Worm (Caenorhabditis elegans): Measurements from ENCODE around the gene F41F3.8.
A peak's percentile ranks its signal among the peaks of the same experiment; 100 is the strongest.

F41F3.8 gene

DNA sequence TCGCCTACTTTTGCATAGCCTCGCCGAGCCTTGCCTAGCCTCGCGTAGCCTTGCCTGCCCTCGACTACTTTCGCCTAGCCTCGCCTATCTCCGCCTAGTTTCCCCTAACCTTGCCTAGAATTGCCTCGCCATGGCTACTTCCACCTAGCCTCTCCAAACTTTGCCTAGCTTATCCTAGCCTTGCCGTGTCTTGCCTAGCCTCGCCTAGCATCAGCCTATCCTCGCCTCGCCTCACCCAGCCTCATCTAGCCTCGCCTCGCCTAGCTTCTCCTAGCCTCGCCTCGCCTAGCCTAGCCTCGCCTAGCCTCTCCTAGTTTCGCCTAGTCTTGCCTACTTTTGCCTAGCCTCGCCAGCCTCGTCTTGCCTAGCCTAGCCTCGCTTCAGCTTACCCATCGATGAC, 18.4 kb downstream of the F41F3.8 start:
- no peak for TF ChIP-seq hmg-1.1 (GFP tag; IDR thresholded peaks at IDR 0.05)
- TF ChIP-seq lsy-2 (tag; optimal IDR thresholded peaks at IDR 0.05), result no peak
- no peak for TF ChIP-seq hlh-11 (tag; optimal IDR thresholded peaks at IDR 0.05)
- TF ChIP-seq sdz-12 (GFP tag; optimal IDR thresholded peaks at IDR 0.05), result no peak
- peak; percentile 45; the same call in 1 of the 2 replicates for TF ChIP-seq dmd-8 (GFP tag; IDR thresholded peaks at IDR 0.05)
- TF ChIP-seq set-16 (GFP tag; IDR thresholded peaks at IDR 0.05), result peak; percentile 80
- TF ChIP-seq nhr-28 (tag; optimal IDR thresholded peaks at IDR 0.05), result no peak
- TF ChIP-seq nhr-11 (tag; optimal IDR thresholded peaks at IDR 0.05), result no peak
- TF ChIP-seq pqm-1 (tag; optimal IDR thresholded peaks at IDR 0.05), result no peak
- no peak for TF ChIP-seq mep-1 (tag; optimal IDR thresholded peaks at IDR 0.05)

DNA sequence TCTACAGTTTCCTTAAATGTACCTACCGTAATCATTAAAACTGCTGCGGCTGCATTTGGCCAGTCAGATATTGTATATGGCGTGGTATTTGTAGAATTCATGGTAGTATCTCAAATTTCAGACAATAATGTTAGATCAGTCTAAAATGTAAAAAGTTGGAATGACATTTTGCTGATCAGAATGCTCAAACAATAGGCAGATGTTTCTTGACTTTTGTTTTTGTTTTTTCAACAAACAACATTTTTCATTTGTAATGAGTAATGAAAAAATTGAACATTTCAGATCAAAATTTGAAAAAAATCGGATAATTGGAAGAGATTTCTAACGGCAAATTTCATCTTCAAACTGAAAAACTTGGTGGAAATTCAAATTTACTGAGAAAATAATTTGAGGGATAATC, 20.0 kb downstream of the F41F3.8 start, which contains the start of gene srx-77:
Gene srx-77, minus strand, starts transcription at position 101 of the 400 bp plus-strand sequence.
- no peak for TF ChIP-seq arid-1 (GFP tag; conservative IDR thresholded peaks at IDR 0.05)
- no peak for TF ChIP-seq nhr-28 (tag; optimal IDR thresholded peaks at IDR 0.05)
- TF ChIP-seq R02D3.7 (tag; optimal IDR thresholded peaks at IDR 0.05), result no peak
- TF ChIP-seq ZK337.2 (GFP tag; IDR thresholded peaks at IDR 0.05), result no peak
- no peak for TF ChIP-seq ceh-20 (GFP tag; IDR thresholded peaks at IDR 0.05)
- TF ChIP-seq F10B5.3 (tag; optimal IDR thresholded peaks at IDR 0.05), result no peak
- TF ChIP-seq hlh-11 (tag; optimal IDR thresholded peaks at IDR 0.05), result no peak
- no peak for TF ChIP-seq hif-1 (tag; optimal IDR thresholded peaks at IDR 0.05)
- no peak for TF ChIP-seq egl-43 (GFP tag; IDR thresholded peaks at IDR 0.05)
- TF ChIP-seq unc-130 (GFP tag; optimal IDR thresholded peaks at IDR 0.05), result no peak
- no peak for TF ChIP-seq nhr-11 (tag; optimal IDR thresholded peaks at IDR 0.05)
- no peak for TF ChIP-seq dmd-8 (GFP tag; IDR thresholded peaks at IDR 0.05)
- no peak for TF ChIP-seq dmd-6 (GFP tag; IDR thresholded peaks at IDR 0.05)
- no peak for TF ChIP-seq lim-7 (GFP tag; IDR thresholded peaks at IDR 0.05)
- no peak for TF ChIP-seq lsy-2 (tag; optimal IDR thresholded peaks at IDR 0.05)
- TF ChIP-seq attf-4 (tag; optimal IDR thresholded peaks at IDR 0.05), result no peak
- no peak for TF ChIP-seq nhr-102 (tag; optimal IDR thresholded peaks at IDR 0.05)
- TF ChIP-seq zfp-2 (tag; optimal IDR thresholded peaks at IDR 0.05), result no peak
- TF ChIP-seq zag-1 (tag; optimal IDR thresholded peaks at IDR 0.05), result no peak
- no peak for TF ChIP-seq ztf-11 (tag; optimal IDR thresholded peaks at IDR 0.05)

DNA sequence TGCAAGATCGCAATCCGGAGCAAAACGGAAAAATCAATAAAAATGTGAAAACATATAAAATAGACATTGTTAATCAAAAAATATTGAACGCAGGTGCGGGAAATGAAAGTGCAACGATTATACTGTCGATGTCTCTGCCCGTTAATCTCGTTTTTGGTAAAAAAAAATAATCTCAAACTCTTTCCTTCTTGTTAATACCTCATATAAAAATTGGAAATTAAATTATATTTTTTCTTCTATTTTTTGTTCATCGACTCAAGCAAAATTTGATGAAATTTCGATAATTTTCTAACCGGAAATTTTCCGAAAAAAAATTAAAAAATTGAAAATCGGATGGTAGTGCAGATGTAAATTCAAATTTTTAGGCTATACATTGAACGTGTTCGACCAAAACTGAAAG, 23.9 kb downstream of the F41F3.8 start, which contains the start of gene K03B4.9:
Gene K03B4.9, minus strand, starts transcription at position 101 of the 400 bp plus-strand sequence.
- TF ChIP-seq T20F7.1 (GFP tag; optimal IDR thresholded peaks at IDR 0.05), result no peak
- TF ChIP-seq ctbp-1 (GFP tag; IDR thresholded peaks at IDR 0.05), result no peak
- TF ChIP-seq gei-8 (GFP tag; optimal IDR thresholded peaks at IDR 0.05), result no peak
- TF ChIP-seq nhr-237 (tag; optimal IDR thresholded peaks at IDR 0.05), result no peak
- TF ChIP-seq hmg-1.1 (GFP tag; IDR thresholded peaks at IDR 0.05), result no peak
- TF ChIP-seq F26F4.8 (GFP tag; conservative IDR thresholded peaks at IDR 0.05), result no peak
- no peak for TF ChIP-seq lin-39 (tag; optimal IDR thresholded peaks at IDR 0.05)
- TF ChIP-seq sdz-12 (GFP tag; optimal IDR thresholded peaks at IDR 0.05), result no peak
- no peak for TF ChIP-seq mxl-2 (GFP tag; conservative IDR thresholded peaks at IDR 0.05)
- no peak for TF ChIP-seq nhr-41 (GFP tag; IDR thresholded peaks at IDR 0.05)
- TF ChIP-seq php-3 (GFP tag; IDR thresholded peaks at IDR 0.05), result no peak
- no peak for TF ChIP-seq ces-1 (GFP tag; optimal IDR thresholded peaks at IDR 0.05)
- no peak for TF ChIP-seq ZK546.5 (tag; optimal IDR thresholded peaks at IDR 0.05)
- no peak for TF ChIP-seq aha-1 (tag)
- no peak for TF ChIP-seq zip-2 (tag; optimal IDR thresholded peaks at IDR 0.05)
- TF ChIP-seq ceh-62 (tag; optimal IDR thresholded peaks at IDR 0.05), result no peak
- no peak for TF ChIP-seq spr-1 (tag; optimal IDR thresholded peaks at IDR 0.05)
- TF ChIP-seq Y5F2A.4 (GFP tag; optimal IDR thresholded peaks at IDR 0.05), result no peak
- TF ChIP-seq lim-7 (GFP tag; IDR thresholded peaks at IDR 0.05), result no peak
- no peak for TF ChIP-seq pqm-1 (tag; optimal IDR thresholded peaks at IDR 0.05)

All from whole organism, L4 larva.